Worm (Caenorhabditis elegans) whole organism, L3 larva: Measurements from ENCODE around the gene C17A2.2.
"Not testable (repeated sequence)": the region's sequence is repeated elsewhere in the genome, so short reads cannot be mapped to it uniquely, and the experiment has no call there.

Source experiments
- R02D3.7 ChIP-seq: fragments of 150-350 bp; optimal IDR thresholded peaks from 2 replicates; lab custom pipeline; 2014; ENCODE audit warnings: missing biosample characterization, missing genetic modification characterization
- ZK546.5 ChIP-seq: sonication (generic microtip); optimal IDR thresholded peaks from 2 replicates; lab custom pipeline; 2017; ENCODE audit warnings: missing biosample characterization, missing genetic modification characterization
- ceh-16 ChIP-seq: sonication (generic microtip); optimal IDR thresholded peaks from 2 replicates; lab custom pipeline; 2017; ENCODE audit warnings: missing biosample characterization, missing genetic modification characterization
- ceh-28 ChIP-seq: fragments of 150-350 bp; optimal IDR thresholded peaks from 2 replicates; lab custom pipeline; 2014; ENCODE audit warnings: missing biosample characterization, missing genetic modification reagents, missing genetic modification characterization
- ceh-82 ChIP-seq: fragments of 150-350 bp; optimal IDR thresholded peaks from 2 replicates; lab custom pipeline; 2014; ENCODE audit warnings: missing biosample characterization, missing genetic modification characterization
- daf-12 ChIP-seq: fragments of 150-350 bp; optimal IDR thresholded peaks from 2 replicates; lab custom pipeline; 2014; ENCODE audit warnings: missing biosample characterization, missing genetic modification reagents, missing genetic modification characterization
- egl-27 ChIP-seq: sonication (generic microtip); optimal IDR thresholded peaks from 4 replicates; lab custom pipeline; 2017; ENCODE audit warnings: missing biosample characterization, missing genetic modification reagents, missing genetic modification characterization
- egl-5 ChIP-seq: fragments of 150-350 bp; optimal IDR thresholded peaks from 2 replicates; lab custom pipeline; 2017; ENCODE audit warnings: missing biosample characterization, missing genetic modification reagents, missing genetic modification characterization, inconsistent platforms
- elt-1 ChIP-seq: fragments of 150-350 bp; optimal IDR thresholded peaks from 2 replicates; lab custom pipeline; 2014; ENCODE audit warnings: missing biosample characterization, missing genetic modification characterization
- elt-2 ChIP-seq: sonication (generic microtip); optimal IDR thresholded peaks from 2 replicates; lab custom pipeline; 2016; ENCODE audit warnings: missing genetic modification reagents, mild to moderate bottlenecking, missing genetic modification characterization, missing compliant biosample characterization
- eor-1 ChIP-seq, 2 experiments: fragments of 150-350 bp; optimal IDR thresholded peaks; 2 replicates each; lab custom pipeline; 2014 to 2018; ENCODE audit warnings: missing biosample characterization in 2 of 2, missing genetic modification characterization in 2 of 2
- fkh-10 ChIP-seq: sonication (generic microtip); optimal IDR thresholded peaks from 2 replicates; lab custom pipeline; 2017; ENCODE audit warnings: missing biosample characterization, missing genetic modification reagents, missing genetic modification characterization
- fkh-2 ChIP-seq: fragments of 150-350 bp; optimal IDR thresholded peaks from 2 replicates; lab custom pipeline; 2014; ENCODE audit warnings: missing biosample characterization, missing genetic modification reagents, missing genetic modification characterization
- fos-1 ChIP-seq: fragments of 150-350 bp; optimal IDR thresholded peaks from 2 replicates; lab custom pipeline; 2014; ENCODE audit warnings: missing biosample characterization, missing genetic modification characterization
- hmg-11 ChIP-seq: sonication (generic microtip); optimal IDR thresholded peaks from 2 replicates; lab custom pipeline; 2016; ENCODE audit warnings: missing genetic modification characterization, missing compliant biosample characterization
- jun-1 ChIP-seq: fragments of 150-350 bp; optimal IDR thresholded peaks from 2 replicates; lab custom pipeline; 2014; ENCODE audit warnings: missing biosample characterization, missing genetic modification reagents, missing genetic modification characterization
- lin-15B ChIP-seq: fragments of 150-350 bp; optimal IDR thresholded peaks from 2 replicates; lab custom pipeline; 2014; ENCODE audit warnings: missing biosample characterization, missing genetic modification characterization
- lin-39 ChIP-seq: fragments of 150-350 bp; optimal IDR thresholded peaks from 2 replicates; lab custom pipeline; 2018; ENCODE audit warnings: missing biosample characterization, missing genetic modification reagents, missing genetic modification characterization
- lsy-12 ChIP-seq: sonication (generic microtip); optimal IDR thresholded peaks from 2 replicates; lab custom pipeline; 2016; ENCODE audit warnings: mild to moderate bottlenecking, missing genetic modification characterization, missing compliant biosample characterization
- mdl-1 ChIP-seq: fragments of 150-350 bp; optimal IDR thresholded peaks from 2 replicates; lab custom pipeline; 2014; ENCODE audit warnings: missing biosample characterization, missing genetic modification characterization
- mml-1 ChIP-seq: fragments of 150-350 bp; sonication (generic microtip); optimal IDR thresholded peaks from 3 replicates; lab custom pipeline; 2014; ENCODE audit warnings: missing biosample characterization, missing genetic modification characterization
- nfya-1 ChIP-seq: sonication (generic microtip); optimal IDR thresholded peaks from 2 replicates; lab custom pipeline; 2017; ENCODE audit warnings: missing genetic modification characterization, mild to moderate bottlenecking, missing compliant biosample characterization, antibody characterized with exemption, moderate library complexity; ENCODE audit not compliant: insufficient read depth
- nhr-11 ChIP-seq: fragments of 150-350 bp; optimal IDR thresholded peaks from 2 replicates; lab custom pipeline; 2014; ENCODE audit warnings: missing biosample characterization, missing genetic modification characterization
- nhr-12 ChIP-seq: fragments of 150-350 bp; optimal IDR thresholded peaks from 2 replicates; lab custom pipeline; 2014; ENCODE audit warnings: missing biosample characterization, missing genetic modification characterization
- nhr-43 ChIP-seq: sonication (generic microtip); optimal IDR thresholded peaks from 2 replicates; lab custom pipeline; 2016; ENCODE audit warnings: mild to moderate bottlenecking, missing genetic modification characterization, missing compliant biosample characterization; ENCODE audit not compliant: poor library complexity, severe bottlenecking
- nhr-67 ChIP-seq: fragments of 150-350 bp; optimal IDR thresholded peaks from 2 replicates; lab custom pipeline; 2014; ENCODE audit warnings: missing biosample characterization, missing genetic modification characterization
- nhr-76 ChIP-seq: fragments of 150-350 bp; sonication (generic microtip); optimal IDR thresholded peaks from 5 replicates; lab custom pipeline; 2014; ENCODE audit warnings: missing biosample characterization, missing genetic modification characterization
- nhr-77 ChIP-seq: fragments of 150-350 bp; optimal IDR thresholded peaks from 2 replicates; lab custom pipeline; 2014; ENCODE audit warnings: missing biosample characterization, missing genetic modification characterization
- pha-4 ChIP-seq: fragments of 150-350 bp; optimal IDR thresholded peaks from 2 replicates; lab custom pipeline; 2014; ENCODE audit warnings: missing biosample characterization, missing genetic modification reagents, missing genetic modification characterization
- pqm-1 ChIP-seq: fragments of 150-350 bp; optimal IDR thresholded peaks from 2 replicates; lab custom pipeline; 2017; ENCODE audit warnings: missing biosample characterization, missing genetic modification characterization, inconsistent platforms
- skn-1 ChIP-seq: fragments of 150-350 bp; optimal IDR thresholded peaks from 2 replicates; lab custom pipeline; 2014; ENCODE audit warnings: missing biosample characterization, missing genetic modification characterization
- tbx-2 ChIP-seq: sonication (generic microtip); optimal IDR thresholded peaks from 2 replicates; lab custom pipeline; 2016; ENCODE audit warnings: mild to moderate bottlenecking, missing genetic modification characterization, missing compliant biosample characterization
- unc-39 ChIP-seq: sonication (generic microtip); optimal IDR thresholded peaks from 4 replicates; lab custom pipeline; 2017; ENCODE audit warnings: missing biosample characterization, missing genetic modification characterization
- ztf-11 ChIP-seq: fragments of 150-350 bp; optimal IDR thresholded peaks from 2 replicates; lab custom pipeline; 2014; ENCODE audit warnings: missing biosample characterization, missing genetic modification characterization
- ztf-4 ChIP-seq: fragments of 150-350 bp; optimal IDR thresholded peaks from 2 replicates; lab custom pipeline; 2014; ENCODE audit warnings: missing biosample characterization, missing genetic modification characterization

C17A2.2 gene

ce11 chrII:3811816-3812332, 34.3 kb upstream of the C17A2.2 start, which contains the start of gene lido-15:
Gene lido-15 (plus strand): TSS chrII:3812282.
- TF ChIP-seq nhr-11 (tag; lab: Kevin White, UChicago) (no peak), R02D3.7 (tag; lab: Kevin White, UChicago) (no peak), pha-4 (peak; percentile 48), fkh-2 (tag; lab: Kevin White, UChicago) (no peak)

DNA sequence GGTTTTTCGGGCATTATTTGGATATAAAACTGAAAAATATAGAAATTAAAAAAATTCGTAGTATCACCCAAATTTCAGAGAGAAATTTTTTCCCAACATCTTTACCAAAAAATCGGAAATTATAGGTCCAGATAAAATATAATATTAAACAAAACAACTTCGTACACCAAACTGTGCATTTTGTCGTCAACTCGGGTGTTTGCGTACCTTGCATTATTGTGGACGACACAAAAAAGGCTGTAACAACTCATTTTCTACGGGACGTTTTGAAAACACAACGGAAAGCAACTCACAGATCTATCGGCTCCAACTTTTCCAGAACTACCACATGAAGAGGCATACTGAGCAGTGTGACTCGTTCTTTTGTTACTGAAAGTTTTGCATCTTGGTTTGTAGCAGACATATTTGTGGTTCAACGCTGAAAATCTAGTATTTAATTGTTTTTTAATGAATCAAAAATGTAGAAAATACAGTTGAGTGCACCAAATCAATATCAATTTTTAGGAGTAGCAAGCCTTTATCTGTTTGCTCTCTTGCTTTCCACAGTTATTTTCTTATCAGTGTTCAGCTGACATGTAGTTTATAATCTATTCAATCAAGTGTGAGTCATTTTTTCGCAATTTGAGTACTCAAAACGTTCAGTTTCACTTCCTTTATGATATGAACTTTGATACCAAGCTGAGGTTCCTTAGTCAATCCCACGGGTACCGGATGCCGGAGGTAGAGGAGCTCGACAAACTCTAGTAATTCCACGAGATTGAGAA, 30.5 kb upstream of the C17A2.2 start:
- TF ChIP-seq nhr-43 (no peak), lin-39 (tag; lab: Kevin White, UChicago) (no peak), fkh-10 (no peak), ZK546.5 (tag; lab: Kevin White, UChicago) (no peak), pha-4 (peak; percentile 6), hmg-11 (tag; lab: Kevin White, UChicago) (peak; percentile 5), egl-5 (tag; lab: Kevin White, UChicago) (no peak), nhr-11 (tag; lab: Kevin White, UChicago) (no peak), nfya-1 (no peak), ceh-82 (no peak), R02D3.7 (tag; lab: Kevin White, UChicago) (no peak), elt-2 (peak; percentile 93), fkh-2 (tag; lab: Kevin White, UChicago) (no peak), daf-12 (tag; lab: Kevin White, UChicago) (no peak), ztf-11 (tag; lab: Kevin White, UChicago) (no peak), nhr-67 (tag; lab: Kevin White, UChicago) (no peak), jun-1 (tag; lab: Kevin White, UChicago) (peak; percentile 83), tbx-2 (tag; lab: Kevin White, UChicago) (no peak), mdl-1 (no peak), pqm-1 (tag; lab: Kevin White, UChicago) (peak; percentile 80), eor-1 (tag; optimal IDR thresholded peaks at IDR 0.05; lab: Kevin White, UChicago) (no peak), ceh-16 (no peak)

DNA sequence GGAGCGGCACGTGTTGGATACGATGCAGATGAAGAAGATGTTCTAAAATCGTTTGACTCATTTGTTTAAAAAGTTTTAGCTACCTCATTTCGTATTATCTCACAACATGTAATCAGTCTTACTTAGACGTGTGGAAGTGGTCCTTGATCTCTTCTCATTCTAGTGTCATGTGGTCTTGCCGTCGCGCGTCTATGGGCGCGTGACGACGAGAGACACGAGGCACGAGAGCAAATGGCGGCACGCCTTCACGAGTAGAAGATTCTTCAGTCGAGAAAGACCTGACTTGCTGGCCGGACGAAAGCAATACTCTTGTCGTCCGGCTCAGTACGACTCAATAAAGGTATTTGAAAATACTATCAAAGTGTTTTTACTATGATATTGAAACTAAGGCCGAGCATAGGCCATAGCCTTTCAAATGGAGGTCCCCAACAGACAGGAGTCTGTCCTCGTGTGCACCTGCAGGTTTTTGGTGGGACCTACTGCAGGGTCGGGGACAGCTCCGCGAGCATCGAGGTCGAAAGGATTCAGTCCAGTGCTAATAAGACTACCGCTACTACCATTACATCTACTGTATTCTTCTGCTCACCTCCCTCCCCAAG, 29.8 kb upstream of the C17A2.2 start, which contains the start of gene fbxa-24:
fbxa-24 (plus strand) TSS at position 276 of the 599 bp plus-strand sequence.
- TF ChIP-seq skn-1, egl-27, nhr-76 (tag; lab: Kevin White, UChicago): not testable (repeated sequence)

- TF ChIP-seq lin-15B (no peak), fos-1 (tag; lab: Kevin White, UChicago) (no peak), ztf-11 (tag; lab: Kevin White, UChicago) (no peak), nhr-77 (tag; lab: Kevin White, UChicago) (no peak), ZK546.5 (tag; lab: Kevin White, UChicago) (no peak), fkh-10 (no peak), mml-1 (tag; lab: Kevin White, UChicago) (no peak), ztf-4 (no peak), nhr-12 (no peak), elt-1 (tag; lab: Kevin White, UChicago) (no peak), lsy-12 (tag; lab: Kevin White, UChicago) (no peak), ceh-28 (tag; lab: Kevin White, UChicago) (no peak), unc-39 (tag; lab: Kevin White, UChicago) (no peak)
Observed at ce11 chrII:3821248-3821647, 24.9 kb upstream of the C17A2.2 start, which contains the start of gene F54D10.7. Gene F54D10.7 (minus strand): TSS chrII:3821296.
